Worm (Caenorhabditis elegans) whole organism, early embryonic: ENCODE data around the gene C39B10.4.

Experiments
- B0310.2 ChIP-seq: sonication (generic microtip); optimal IDR thresholded peaks from 2 replicates; lab custom pipeline; 2016; ENCODE audit warnings: mild to moderate bottlenecking, missing genetic modification characterization, missing compliant biosample characterization
- aly-1 ChIP-seq: sonication (generic microtip); optimal IDR thresholded peaks from 2 replicates; lab custom pipeline; 2016; ENCODE audit warnings: missing genetic modification characterization, missing compliant biosample characterization
- ama-1 ChIP-seq: fragments of 150-350 bp; optimal IDR thresholded peaks from 2 replicates; lab custom pipeline; 2014
- ets-7 ChIP-seq: sonication (generic microtip); optimal IDR thresholded peaks from 2 replicates; lab custom pipeline; 2016; ENCODE audit warnings: missing genotype, missing genetic modification characterization, missing compliant biosample characterization
- flt-1 ChIP-seq: fragments of 200-800 bp; sonication (Bioruptor generic); IDR thresholded peaks from 2 replicates; pipeline ENCODE4 v1.3.6; 2022; ENCODE audit warnings: missing genetic modification characterization, missing compliant biosample characterization
- hmbx-1 ChIP-seq: sonication (generic microtip); optimal IDR thresholded peaks from 2 replicates; lab custom pipeline; 2016; ENCODE audit warnings: mild to moderate bottlenecking, missing genetic modification characterization, missing compliant biosample characterization
- hmg-4 ChIP-seq: fragments of 200-800 bp; sonication (Bioruptor generic); optimal IDR thresholded peaks from 2 replicates; lab custom pipeline; 2018; ENCODE audit warnings: mild to moderate bottlenecking, missing genetic modification characterization, missing compliant biosample characterization
- hnd-1 ChIP-seq: sonication (generic microtip); optimal IDR thresholded peaks from 2 replicates; lab custom pipeline; 2016; ENCODE audit warnings: missing genetic modification characterization, missing compliant biosample characterization
- pes-1 ChIP-seq: fragments of 200-800 bp; sonication (Bioruptor generic); IDR thresholded peaks from 2 replicates; pipeline ENCODE4 v1.3.6; 2022; ENCODE audit warnings: missing genetic modification reagents, missing genetic modification characterization, missing compliant biosample characterization
- scrt-1 ChIP-seq: fragments of 200-800 bp; sonication (Bioruptor generic); IDR thresholded peaks from 2 replicates; pipeline ENCODE4 v1.3.6; 2022; ENCODE audit warnings: missing genetic modification characterization, missing compliant biosample characterization
- sea-1 ChIP-seq: fragments of 200-800 bp; sonication (Bioruptor generic); conservative IDR thresholded peaks from 2 replicates; pipeline ENCODE4 v1.3.6; 2022; ENCODE audit warnings: missing genetic modification characterization, missing compliant biosample characterization
- tbx-11 ChIP-seq: fragments of 200-800 bp; sonication (Bioruptor generic); IDR thresholded peaks from 2 replicates; pipeline ENCODE4 v1.3.6; 2022; ENCODE audit warnings: missing genetic modification characterization, missing compliant biosample characterization
- tbx-37 ChIP-seq: fragments of 200-800 bp; sonication (Bioruptor generic); conservative IDR thresholded peaks from 2 replicates; pipeline ENCODE4 v1.3.6; 2022; ENCODE audit warnings: missing genetic modification reagents, missing genetic modification characterization, missing compliant biosample characterization
- tra-4 ChIP-seq: sonication (generic microtip); optimal IDR thresholded peaks from 2 replicates; lab custom pipeline; 2017; ENCODE audit warnings: missing genetic modification characterization, missing compliant biosample characterization

ce11 chrX:10480563-10481290, 35.9 kb downstream of the C39B10.4 start, which contains the start of gene elt-2:
- no peak for TF ChIP-seq scrt-1
- no peak for TF ChIP-seq aly-1
- no peak for TF ChIP-seq ama-1 (lab: Kevin White, UChicago)
- TF ChIP-seq tbx-11 (GFP tag; lab: Robert Waterston, UW): no peak
- TF ChIP-seq tbx-37 (GFP tag; lab: Robert Waterston, UW): no peak
- TF ChIP-seq hnd-1 (tag; lab: Kevin White, UChicago): no peak
- no peak for TF ChIP-seq pes-1 (GFP tag; lab: Robert Waterston, UW)
- no peak for TF ChIP-seq B0310.2 (tag; lab: Kevin White, UChicago)
- TF ChIP-seq hmg-4 (GFP tag; lab: Kevin White, UChicago): no peak
- no peak for TF ChIP-seq sea-1 (GFP tag; lab: Robert Waterston, UW)
- TF ChIP-seq hmbx-1 (tag; lab: Kevin White, UChicago): no peak
- TF ChIP-seq flt-1 (GFP tag; lab: Robert Waterston, UW): no peak
- no peak for TF ChIP-seq ets-7 (tag; lab: Kevin White, UChicago)
- TF ChIP-seq tra-4 (tag; lab: Kevin White, UChicago): no peak
